Worm (Caenorhabditis elegans): Measurements from ENCODE around the gene F10A3.11.

Gene F10A3.11

DNA sequence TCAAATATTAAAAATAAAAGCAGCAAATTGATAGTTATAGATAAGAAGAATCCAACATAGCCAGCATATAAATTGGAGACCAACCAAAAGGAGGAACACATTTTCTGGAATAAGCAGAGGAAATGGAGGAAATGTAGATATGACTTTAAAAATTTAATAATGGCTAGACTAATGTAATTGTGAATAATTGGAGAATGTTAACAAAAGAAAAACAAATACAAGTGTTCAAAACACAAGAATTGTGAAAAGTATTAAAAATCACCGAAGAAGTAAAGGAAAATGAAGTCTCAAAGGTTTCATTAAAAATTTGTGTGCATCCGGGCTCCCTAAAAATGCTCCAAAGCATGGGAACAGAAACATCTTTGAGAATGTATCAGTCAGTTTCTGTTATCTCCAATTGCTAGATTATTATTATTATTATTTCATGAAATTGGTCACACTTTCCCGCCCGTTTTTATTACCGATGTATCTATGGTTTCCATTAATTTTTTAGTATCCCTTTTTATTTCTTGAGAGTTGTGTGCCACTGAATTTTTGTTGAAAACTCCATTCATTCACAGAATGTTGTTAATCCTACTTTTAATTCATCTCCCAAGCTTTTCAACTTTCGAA is at the start of gene F10A3.11, which contains the start of gene str-109:
Gene F10A3.11, plus strand, starts transcription at position 562 of the 612 bp plus-strand sequence.
Gene str-109, minus strand, starts transcription at position 101 of the 612 bp plus-strand sequence.
- TF ChIP-seq ZK546.5 (tag; optimal IDR thresholded peaks at IDR 0.05) (no peak), snpc-4 (tag; optimal IDR thresholded peaks at IDR 0.05) (no peak), zag-1 (tag; optimal IDR thresholded peaks at IDR 0.05) (no peak), egl-5 (tag; optimal IDR thresholded peaks at IDR 0.05) (no peak), nfya-1 (tag; optimal IDR thresholded peaks at IDR 0.05; ENCODE audit: insufficient read depth) (no peak), pqm-1 (tag; optimal IDR thresholded peaks at IDR 0.05) (no peak), nhr-23 (tag; optimal IDR thresholded peaks at IDR 0.05) (no peak), ceh-28 (tag; optimal IDR thresholded peaks at IDR 0.05) (no peak), lsy-12 (tag; optimal IDR thresholded peaks at IDR 0.05) (no peak)

DNA sequence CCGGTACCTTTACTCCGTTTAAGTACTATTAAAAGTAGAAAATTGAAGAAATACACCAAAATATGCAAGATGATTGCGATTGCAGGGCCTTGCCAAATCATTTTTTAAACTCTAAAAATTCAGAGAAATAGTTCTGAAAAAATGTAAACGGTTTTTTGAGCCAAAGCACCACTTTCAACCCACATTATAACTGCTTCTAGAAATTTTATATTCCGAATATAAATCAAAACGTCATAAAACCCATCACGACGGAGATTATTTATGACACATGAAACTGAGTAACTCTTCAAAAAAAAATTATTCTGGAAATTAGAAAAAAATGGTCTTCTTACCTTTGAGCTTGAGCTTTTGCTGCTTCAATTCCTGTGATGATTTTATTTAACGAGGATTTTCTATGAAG is 48.2 kb upstream of the F10A3.11 start, which contains the start of gene srxa-16:
Gene srxa-16, minus strand, starts transcription at position 101 of the 400 bp plus-strand sequence.
- TF ChIP-seq nfya-1 (tag; optimal IDR thresholded peaks at IDR 0.05; ENCODE audit: insufficient read depth), result no peak
- no peak for TF ChIP-seq nhr-67 (tag; optimal IDR thresholded peaks at IDR 0.05)

DNA sequence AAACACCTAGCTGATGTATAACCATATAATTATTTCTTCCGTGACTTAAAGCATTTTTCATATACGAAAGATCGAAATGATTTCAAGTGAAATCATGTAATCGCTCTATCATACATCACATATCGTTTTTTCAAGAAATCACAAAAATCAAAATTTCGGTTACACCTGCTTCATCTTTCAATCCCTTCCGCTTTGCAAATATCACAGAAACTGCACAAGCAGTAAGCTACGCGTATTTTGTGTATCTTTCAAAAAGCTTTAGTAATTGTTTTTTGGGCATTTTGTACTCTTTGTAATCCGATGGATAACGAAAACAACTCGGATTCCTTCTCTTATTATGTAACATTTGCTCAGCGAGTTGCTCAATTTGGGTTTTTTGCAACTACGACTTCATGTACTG is 47.1 kb upstream of the F10A3.11 start, which contains the start of gene str-25:
Gene str-25, plus strand, starts transcription at position 301 of the 400 bp plus-strand sequence.
- TF ChIP-seq pqm-1 (tag; optimal IDR thresholded peaks at IDR 0.05) (no peak), lin-39 (tag; optimal IDR thresholded peaks at IDR 0.05) (no peak), ZK546.5 (tag; optimal IDR thresholded peaks at IDR 0.05) (no peak), daf-12 (tag; optimal IDR thresholded peaks at IDR 0.05) (no peak), aly-2 (tag; optimal IDR thresholded peaks at IDR 0.05) (no peak), fkh-10 (GFP tag; optimal IDR thresholded peaks at IDR 0.05) (no peak), R02D3.7 (tag; optimal IDR thresholded peaks at IDR 0.05) (no peak), unc-39 (tag; optimal IDR thresholded peaks at IDR 0.05) (no peak), nfya-1 (tag; optimal IDR thresholded peaks at IDR 0.05; ENCODE audit: insufficient read depth) (no peak), eor-1 (tag; optimal IDR thresholded peaks at IDR 0.05) (no peak), ceh-82 (tag; optimal IDR thresholded peaks at IDR 0.05) (no peak), nhr-25 (tag; optimal IDR thresholded peaks at IDR 0.05) (no peak), nhr-28 (tag; optimal IDR thresholded peaks at IDR 0.05) (no peak), nhr-237 (tag; optimal IDR thresholded peaks at IDR 0.05) (no peak), mdl-1 (tag; optimal IDR thresholded peaks at IDR 0.05) (no peak), nhr-12 (tag; optimal IDR thresholded peaks at IDR 0.05) (no peak), lin-15B (tag; optimal IDR thresholded peaks at IDR 0.05) (no peak), snpc-4 (tag; optimal IDR thresholded peaks at IDR 0.05) (no peak)

DNA sequence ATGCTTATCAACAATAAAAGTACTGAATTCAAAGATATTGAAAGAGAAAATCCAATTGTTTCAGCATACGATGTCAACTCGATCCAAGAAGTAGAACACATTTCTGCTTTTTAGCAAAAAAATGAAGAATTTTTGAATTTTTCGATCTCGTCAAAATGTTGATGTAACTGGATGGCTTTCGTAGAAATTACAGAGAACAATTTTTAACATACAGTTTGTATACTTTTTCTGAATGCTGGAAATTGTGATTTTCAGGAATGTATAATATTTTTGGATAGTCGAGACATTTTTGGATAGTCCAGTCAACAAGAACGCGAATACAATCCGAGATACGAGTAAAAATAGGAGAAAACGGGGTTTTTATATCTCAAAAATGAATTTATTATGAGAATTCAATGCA is 43.9 kb upstream of the F10A3.11 start, which contains the start of gene str-103:
Gene str-103, minus strand, starts transcription at position 101 of the 400 bp plus-strand sequence.
- TF ChIP-seq nhr-28 (tag; optimal IDR thresholded peaks at IDR 0.05), result no peak
- no peak for TF ChIP-seq R02D3.7 (tag; optimal IDR thresholded peaks at IDR 0.05)
- TF ChIP-seq sea-2 (GFP tag; optimal IDR thresholded peaks at IDR 0.05), result no peak
- no peak for TF ChIP-seq unc-62 (GFP tag; optimal IDR thresholded peaks at IDR 0.05)
- TF ChIP-seq nhr-76 (tag; optimal IDR thresholded peaks at IDR 0.05), result no peak
- no peak for TF ChIP-seq jun-1 (tag; optimal IDR thresholded peaks at IDR 0.05)
- TF ChIP-seq nhr-43 (tag; optimal IDR thresholded peaks at IDR 0.05; ENCODE audit: poor library complexity, severe bottlenecking), result no peak
- TF ChIP-seq lsy-12 (tag; optimal IDR thresholded peaks at IDR 0.05), result no peak

DNA sequence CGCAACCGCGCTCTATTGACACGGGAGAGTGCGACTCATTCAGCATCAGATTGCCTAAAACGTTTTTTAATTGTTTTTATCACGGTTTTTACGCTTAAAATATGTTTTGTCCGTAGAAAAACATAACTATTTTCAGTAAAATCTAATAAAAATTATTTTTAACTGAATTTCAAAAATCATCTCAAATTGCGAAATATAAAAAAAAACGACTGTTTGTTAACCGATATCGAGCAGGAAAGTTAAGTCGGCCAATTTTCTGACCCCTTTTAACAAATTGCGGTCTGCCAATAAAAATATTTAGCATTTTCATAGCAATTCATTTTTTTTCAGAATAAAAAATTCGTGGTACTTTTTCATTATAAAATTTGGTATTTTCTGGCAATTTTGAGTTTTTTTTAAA is 42.0 kb upstream of the F10A3.11 start:
- TF ChIP-seq ZK546.5 (tag; optimal IDR thresholded peaks at IDR 0.05), result no peak
- TF ChIP-seq pha-4 (tag; optimal IDR thresholded peaks at IDR 0.05), result no peak
- TF ChIP-seq elt-3 (tag; optimal IDR thresholded peaks at IDR 0.05), result no peak
- TF ChIP-seq nfya-1 (tag; optimal IDR thresholded peaks at IDR 0.05; ENCODE audit: insufficient read depth), result no peak
- no peak for TF ChIP-seq zag-1 (tag; optimal IDR thresholded peaks at IDR 0.05)
- no peak for TF ChIP-seq sea-2 (GFP tag; optimal IDR thresholded peaks at IDR 0.05)
- TF ChIP-seq fkh-10 (GFP tag; optimal IDR thresholded peaks at IDR 0.05), result no peak
- TF ChIP-seq elt-1 (tag; optimal IDR thresholded peaks at IDR 0.05), result no peak
- TF ChIP-seq ceh-9 (tag; optimal IDR thresholded peaks at IDR 0.05), result no peak
- no peak for TF ChIP-seq nhr-11 (tag; optimal IDR thresholded peaks at IDR 0.05)
- no peak for TF ChIP-seq ceh-82 (tag; optimal IDR thresholded peaks at IDR 0.05)
